Fruit fly (Drosophila melanogaster): ENCODE measurements around the gene Tm2.

Gene Tm2

DNA sequence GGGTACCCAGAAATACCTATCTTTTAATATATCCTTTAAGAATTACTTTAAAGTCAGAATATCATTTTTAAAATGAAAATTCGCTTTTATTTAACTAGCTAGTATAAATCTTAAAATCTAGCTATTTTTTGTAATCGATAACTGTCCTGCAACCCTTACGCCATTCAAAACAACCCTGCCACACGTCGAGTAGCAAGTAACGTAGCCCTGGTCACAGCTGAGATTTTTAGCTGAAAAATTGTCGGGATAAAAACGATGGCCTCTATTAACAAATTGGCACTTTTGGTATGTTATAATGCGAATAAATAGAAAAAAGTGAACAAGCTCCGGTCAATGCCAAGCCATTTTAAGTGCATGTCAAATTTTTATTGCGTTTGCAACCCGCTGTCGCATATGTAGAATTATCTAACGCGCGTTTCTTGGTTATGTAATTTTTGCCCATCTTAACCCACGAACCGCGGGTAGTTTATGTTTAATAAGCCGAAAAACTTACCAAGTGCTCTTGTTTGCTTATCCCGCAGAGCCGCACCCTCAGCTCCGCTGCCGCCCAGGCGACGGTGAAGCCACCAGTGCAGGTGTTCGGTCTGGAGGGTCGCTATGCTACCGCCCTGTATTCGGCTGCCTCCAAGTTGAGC, 44.5 kb upstream of the Tm2 start, which contains the start of gene ATPsynO (continued):
- TF ChIP-seq CG11560 (tag; IDR thresholded peaks at IDR 0.05) = no peak
- no peak for TF ChIP-seq CG43689 (GFP tag; IDR thresholded peaks at IDR 0.05)
- TF ChIP-seq CG17186 (GFP tag; optimal IDR thresholded peaks at IDR 0.05) = peak; percentile 15
- no peak for TF ChIP-seq CG12071 (GFP tag; optimal IDR thresholded peaks at IDR 0.05)
- peak; percentile 7; the same call in 1 of the 2 replicates for TF ChIP-seq amos (GFP tag; IDR thresholded peaks at IDR 0.05; ENCODE audit: partially characterized antibody)
- TF ChIP-seq E2f2 (GFP tag; IDR thresholded peaks at IDR 0.05) = peak; percentile 41; the same call in 1 of the 2 replicates
- TF ChIP-seq CG34422 (GFP tag; IDR thresholded peaks at IDR 0.05) = peak; percentile 46; the same call in 1 of the 3 replicates
- no peak for TF ChIP-seq CG14014 (GFP tag; IDR thresholded peaks at IDR 0.05)
- TF ChIP-seq NfI (GFP tag; optimal IDR thresholded peaks at IDR 0.05) = peak; percentile 29
- no peak for TF ChIP-seq repo (GFP tag; optimal IDR thresholded peaks at IDR 0.05)
- peak; percentile 6; the same call in 1 of the 3 replicates for TF ChIP-seq Opbp (GFP tag; IDR thresholded peaks at IDR 0.05; ENCODE audit: partially characterized antibody)
- peak; percentile 8 for TF ChIP-seq Max (GFP tag; optimal IDR thresholded peaks at IDR 0.05)
- TF ChIP-seq CG4360 (GFP tag; IDR thresholded peaks at IDR 0.05) = no peak
- peak; percentile 86 for TF ChIP-seq bigmax (GFP tag; optimal IDR thresholded peaks at IDR 0.05)
- no peak for TF ChIP-seq CG2889 (GFP tag; IDR thresholded peaks at IDR 0.05)
- peak; percentile 98 for TF ChIP-seq sens (GFP tag)
- peak; percentile 39; the same call in 1 of the 2 replicates for TF ChIP-seq onecut (GFP tag; IDR thresholded peaks at IDR 0.05)
- peak; percentile 2 for TF ChIP-seq CG34376 (GFP tag; optimal IDR thresholded peaks at IDR 0.05)
- no peak for TF ChIP-seq Hr78 (GFP tag; optimal IDR thresholded peaks at IDR 0.05)
- TF ChIP-seq ap (GFP tag; IDR thresholded peaks at IDR 0.05) = no peak
- no peak for TF ChIP-seq CG8281 (tag; optimal IDR thresholded peaks at IDR 0.05)
- TF ChIP-seq nmo (GFP tag; optimal IDR thresholded peaks at IDR 0.05) = peak; percentile 63
- TF ChIP-seq CG2712 (tag; optimal IDR thresholded peaks at IDR 0.05) = peak; percentile 59
- TF ChIP-seq CG33213 (GFP tag; optimal IDR thresholded peaks at IDR 0.05) = peak; percentile 35
- peak; percentile 25 for TF ChIP-seq CG33557 (GFP tag; optimal IDR thresholded peaks at IDR 0.05)
- no peak for TF ChIP-seq mld (GFP tag; IDR thresholded peaks at IDR 0.05; ENCODE audit: partially characterized antibody)
- TF ChIP-seq CG10431 (GFP tag; optimal IDR thresholded peaks at IDR 0.05) = no peak
- no peak for TF ChIP-seq CG10274 (GFP tag; optimal IDR thresholded peaks at IDR 0.05)
- TF ChIP-seq Bgb (GFP tag; IDR thresholded peaks at IDR 0.05; ENCODE audit: partially characterized antibody) = no peak
- peak; percentile 79 for TF ChIP-seq CG1603 (tag; optimal IDR thresholded peaks at IDR 0.05)
- no peak for TF ChIP-seq CG32772 (GFP tag; IDR thresholded peaks at IDR 0.05)
- TF ChIP-seq luna (GFP tag; optimal IDR thresholded peaks at IDR 0.05) = no peak
- 0 out of 2 replicates have a peak, but pooled peaks have one; percentile 7 for TF ChIP-seq CG32532 (GFP tag; IDR thresholded peaks at IDR 0.05)
- no peak for TF ChIP-seq dmrt99B (tag; optimal IDR thresholded peaks at IDR 0.05)
- TF ChIP-seq CHES-1-like (GFP tag; optimal IDR thresholded peaks at IDR 0.05) = peak; percentile 17
- TF ChIP-seq HLH3B (GFP tag; IDR thresholded peaks at IDR 0.05) = no peak
- TF ChIP-seq ftz-f1 (GFP tag; optimal IDR thresholded peaks at IDR 0.05) = peak; percentile 36
- peak; percentile 11 for TF ChIP-seq pho (GFP tag; optimal IDR thresholded peaks at IDR 0.05)
- no peak for TF ChIP-seq hth (optimal IDR thresholded peaks at IDR 0.05)
- TF ChIP-seq CG12659 (GFP tag; optimal IDR thresholded peaks at IDR 0.05) = peak; percentile 62
- no peak for TF ChIP-seq ato (GFP tag; IDR thresholded peaks at IDR 0.05; ENCODE audit: partially characterized antibody)
- peak; percentile 85 for TF ChIP-seq Dref (GFP tag; IDR thresholded peaks at IDR 0.05)
- TF ChIP-seq gro (GFP tag; optimal IDR thresholded peaks at IDR 0.05) = peak; percentile 51
- TF ChIP-seq cato (GFP tag; optimal IDR thresholded peaks at IDR 0.05; ENCODE audit: borderline replicate concordance) = no peak
- TF ChIP-seq CG3407 (GFP tag; optimal IDR thresholded peaks at IDR 0.05) = no peak
- peak; percentile 57 for TF ChIP-seq BEAF-32 (GFP tag; optimal IDR thresholded peaks at IDR 0.05)
- no peak for TF ChIP-seq CG10147 (GFP tag; optimal IDR thresholded peaks at IDR 0.05)
- TF ChIP-seq zen2 (GFP tag; IDR thresholded peaks at IDR 0.05; ENCODE audit: partially characterized antibody) = no peak
- no peak for TF ChIP-seq CG6813 (GFP tag; optimal IDR thresholded peaks at IDR 0.05)
